Worm (Caenorhabditis elegans): ENCODE data around the gene T04H1.5.

T04H1.5 gene

ce11 chrV:12251041-12251440 is at the start of gene T04H1.5:
Gene T04H1.5, plus strand, starts transcription at chrV:12251341.
- TF ChIP-seq nhr-12 (tag; optimal IDR thresholded peaks at IDR 0.05) = no peak
- TF ChIP-seq mml-1 (tag; optimal IDR thresholded peaks at IDR 0.05) = no peak
- no peak for TF ChIP-seq eor-1 (tag; optimal IDR thresholded peaks at IDR 0.05)
- TF ChIP-seq pha-4 (tag; optimal IDR thresholded peaks at IDR 0.05) = no peak
- no peak for TF ChIP-seq ceh-9 (tag; optimal IDR thresholded peaks at IDR 0.05)
- TF ChIP-seq fkh-10 (GFP tag; optimal IDR thresholded peaks at IDR 0.05) = no peak
- TF ChIP-seq skn-1 (tag; optimal IDR thresholded peaks at IDR 0.05) = no peak
- no peak for TF ChIP-seq nhr-23 (tag; optimal IDR thresholded peaks at IDR 0.05)
- no peak for TF ChIP-seq nhr-11 (tag; optimal IDR thresholded peaks at IDR 0.05)
- TF ChIP-seq fos-1 (tag; optimal IDR thresholded peaks at IDR 0.05) = no peak
- TF ChIP-seq ceh-28 (tag; optimal IDR thresholded peaks at IDR 0.05) = no peak
- TF ChIP-seq ZK546.5 (tag; optimal IDR thresholded peaks at IDR 0.05) = no peak

- TF ChIP-seq unc-39 (tag; optimal IDR thresholded peaks at IDR 0.05) = no peak
- TF ChIP-seq elt-2 (tag; optimal IDR thresholded peaks at IDR 0.05) = peak; percentile 44
Observed at ce11 chrV:12208678-12209077, 42.5 kb upstream of the T04H1.5 start.

ce11 chrV:12209951-12210350 is 41.2 kb upstream of the T04H1.5 start:
- no peak for TF ChIP-seq aly-2 (tag; optimal IDR thresholded peaks at IDR 0.05)
- no peak for TF ChIP-seq fkh-10 (GFP tag; optimal IDR thresholded peaks at IDR 0.05)
- TF ChIP-seq nhr-77 (tag; optimal IDR thresholded peaks at IDR 0.05) = no peak
- no peak for TF ChIP-seq egl-5 (tag; optimal IDR thresholded peaks at IDR 0.05)
- no peak for TF ChIP-seq snpc-4 (tag; optimal IDR thresholded peaks at IDR 0.05)
- no peak for TF ChIP-seq nfya-1 (tag; optimal IDR thresholded peaks at IDR 0.05; ENCODE audit: insufficient read depth)
- no peak for TF ChIP-seq ZK546.5 (tag; optimal IDR thresholded peaks at IDR 0.05)
- no peak for TF ChIP-seq pqm-1 (tag; optimal IDR thresholded peaks at IDR 0.05)
- TF ChIP-seq ceh-9 (tag; optimal IDR thresholded peaks at IDR 0.05) = no peak
- TF ChIP-seq elt-1 (tag; optimal IDR thresholded peaks at IDR 0.05) = no peak
- TF ChIP-seq tbx-2 (tag; optimal IDR thresholded peaks at IDR 0.05) = no peak
- no peak for TF ChIP-seq nhr-76 (tag; optimal IDR thresholded peaks at IDR 0.05)
- no peak for TF ChIP-seq ceh-16 (tag; optimal IDR thresholded peaks at IDR 0.05)
- no peak for TF ChIP-seq ama-1 (optimal IDR thresholded peaks at IDR 0.05)
- no peak for TF ChIP-seq lin-15B (tag; optimal IDR thresholded peaks at IDR 0.05)
- TF ChIP-seq unc-62 (GFP tag; optimal IDR thresholded peaks at IDR 0.05) = no peak
- no peak for TF ChIP-seq ztf-11 (tag; optimal IDR thresholded peaks at IDR 0.05)
- no peak for TF ChIP-seq zag-1 (tag; optimal IDR thresholded peaks at IDR 0.05)

DNA sequence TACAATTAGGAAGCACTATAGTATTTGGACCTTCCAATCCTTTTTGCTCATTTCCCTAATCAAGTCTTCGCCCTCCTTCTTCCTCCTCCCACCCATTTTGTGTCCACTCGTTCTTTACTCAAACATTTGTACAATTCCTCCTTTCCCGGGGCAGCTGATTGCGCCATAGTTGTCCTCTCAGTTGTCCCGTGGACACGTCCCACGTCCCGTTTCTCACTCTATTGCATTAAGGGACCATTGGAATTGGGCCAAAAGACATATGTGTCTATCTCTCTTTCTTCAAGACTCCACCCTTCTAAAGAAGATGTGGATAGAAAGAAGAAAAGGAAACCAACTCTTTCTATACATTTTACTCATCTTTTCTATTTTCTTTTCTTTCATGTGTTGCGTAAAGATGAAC is 40.1 kb upstream of the T04H1.5 start:
- peak; percentile 30 for TF ChIP-seq fkh-10 (GFP tag; optimal IDR thresholded peaks at IDR 0.05)
- TF ChIP-seq eor-1 (tag; optimal IDR thresholded peaks at IDR 0.05) = no peak
- peak; percentile 11 for TF ChIP-seq nfya-1 (tag; optimal IDR thresholded peaks at IDR 0.05; ENCODE audit: insufficient read depth)

DNA sequence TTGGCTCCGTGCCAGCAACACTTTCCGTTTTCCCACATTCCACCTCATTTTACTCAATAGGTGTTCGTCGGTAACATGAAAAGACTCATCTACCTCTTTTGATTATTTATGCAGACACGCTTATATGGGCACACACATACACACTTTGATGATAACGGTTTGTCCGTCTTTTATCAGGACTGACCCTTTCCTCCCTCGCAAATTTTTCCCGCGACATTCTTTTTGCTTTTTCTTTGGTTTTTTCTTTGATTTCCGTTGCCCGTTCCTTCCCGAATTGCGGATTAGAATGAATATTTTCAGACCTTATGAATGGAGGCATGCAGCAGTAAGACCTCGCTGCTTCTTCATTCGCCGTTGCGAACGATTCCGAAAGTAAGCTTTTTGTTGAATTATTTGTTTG is 38.1 kb upstream of the T04H1.5 start, which contains the start of gene vab-8:
Gene vab-8 (plus strand): TSS at position 301 of the 400 bp plus-strand sequence.
- TF ChIP-seq elt-2 (tag; optimal IDR thresholded peaks at IDR 0.05) = peak; percentile 19
- TF ChIP-seq daf-12 (tag; optimal IDR thresholded peaks at IDR 0.05) = no peak

ce11 chrV:12233425-12233824 is 17.7 kb upstream of the T04H1.5 start:
- no peak for TF ChIP-seq R02D3.7 (tag; optimal IDR thresholded peaks at IDR 0.05)
- peak; percentile 4 for TF ChIP-seq lin-39 (tag; optimal IDR thresholded peaks at IDR 0.05)

DNA sequence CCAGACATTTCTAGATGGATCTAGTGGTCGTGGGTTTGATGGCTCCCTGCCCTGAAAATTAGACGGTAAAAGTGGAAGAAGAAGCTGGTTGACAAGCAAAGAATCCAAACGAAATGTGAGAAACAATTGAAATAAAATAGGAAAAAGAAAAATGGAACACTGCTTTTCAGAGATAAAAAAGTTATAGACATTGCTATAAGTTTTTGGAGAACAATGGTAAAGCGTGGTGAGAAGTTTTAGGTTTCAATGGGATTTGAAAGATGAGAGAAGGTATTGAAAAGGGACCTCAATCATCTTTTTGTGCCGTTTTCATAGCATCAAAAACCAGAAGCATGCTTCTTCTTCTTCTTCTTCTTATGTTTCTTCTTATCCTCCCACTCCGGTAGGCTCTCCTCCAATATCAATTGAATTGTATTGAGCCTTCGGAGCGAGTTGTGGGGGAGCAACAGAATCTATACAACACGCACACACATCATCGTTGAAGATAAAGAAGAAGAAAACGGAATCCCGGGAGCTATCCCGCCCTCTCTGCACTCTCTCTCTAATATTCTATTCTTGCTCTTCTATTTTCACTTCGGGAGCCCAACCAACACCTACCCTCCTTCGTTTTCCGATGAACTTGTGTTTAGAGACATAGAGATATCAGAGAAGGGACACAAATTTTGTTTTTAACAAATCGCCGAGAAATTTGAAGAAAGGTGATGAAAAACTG is 16.7 kb upstream of the T04H1.5 start, which contains the start of gene myo-3:
Gene myo-3 (minus strand): TSS at position 51 of the 712 bp plus-strand sequence.
- TF ChIP-seq ceh-16 (tag; optimal IDR thresholded peaks at IDR 0.05) = no peak
- no peak for TF ChIP-seq nhr-76 (tag; optimal IDR thresholded peaks at IDR 0.05)
- TF ChIP-seq R02D3.7 (tag; optimal IDR thresholded peaks at IDR 0.05) = no peak
- TF ChIP-seq unc-62 (GFP tag; optimal IDR thresholded peaks at IDR 0.05) = no peak
- no peak for TF ChIP-seq elt-3 (tag; optimal IDR thresholded peaks at IDR 0.05)
- no peak for TF ChIP-seq mdl-1 (tag; optimal IDR thresholded peaks at IDR 0.05)
- TF ChIP-seq egl-27 (tag; optimal IDR thresholded peaks at IDR 0.05) = no peak
- no peak for TF ChIP-seq elt-1 (tag; optimal IDR thresholded peaks at IDR 0.05)
- no peak for TF ChIP-seq ZK546.5 (tag; optimal IDR thresholded peaks at IDR 0.05)
- TF ChIP-seq fkh-2 (tag; optimal IDR thresholded peaks at IDR 0.05) = no peak
- TF ChIP-seq nhr-43 (tag; optimal IDR thresholded peaks at IDR 0.05; ENCODE audit: poor library complexity, severe bottlenecking) = no peak
- no peak for TF ChIP-seq pqm-1 (tag; optimal IDR thresholded peaks at IDR 0.05)
- TF ChIP-seq elt-2 (tag; optimal IDR thresholded peaks at IDR 0.05) = no peak
- TF ChIP-seq nhr-11 (tag; optimal IDR thresholded peaks at IDR 0.05) = no peak
- no peak for TF ChIP-seq nhr-237 (tag; optimal IDR thresholded peaks at IDR 0.05)
- TF ChIP-seq nhr-77 (tag; optimal IDR thresholded peaks at IDR 0.05) = no peak
